Fruit fly (Drosophila melanogaster): ENCODE results near the gene CG13995.

Gene CG13995

dm6 chr2L:6045972-6046718 lies 8.0 kb upstream of the CG13995 start, which contains the start of gene Pfas (continued):
- TF ChIP-seq Myc (optimal IDR thresholded peaks at IDR 0.05) (peak; percentile 83), dl (GFP tag; optimal IDR thresholded peaks at IDR 0.05; ENCODE audit: insufficient read depth in 1 of 2, partially characterized antibody in 2 of 2) (no peak), Dfd (GFP tag; optimal IDR thresholded peaks at IDR 0.05) (no peak), Hr83 (GFP tag; optimal IDR thresholded peaks at IDR 0.05; ENCODE audit: poor library complexity, severe bottlenecking) (no peak), Hr78 (GFP tag; optimal IDR thresholded peaks at IDR 0.05) (no peak), ey (GFP tag; optimal IDR thresholded peaks at IDR 0.05) (peak; percentile 66), Hnf4 (GFP tag; optimal IDR thresholded peaks at IDR 0.05) (no peak), foxo (GFP tag; optimal IDR thresholded peaks at IDR 0.05) (peak in 1 of 2 experiments; percentile 74), psq (GFP tag; optimal IDR thresholded peaks at IDR 0.05) (peak; percentile 57), dmrt93B (GFP tag; optimal IDR thresholded peaks at IDR 0.05) (no peak), Abd-B (GFP tag; optimal IDR thresholded peaks at IDR 0.05) (no peak), Jra (GFP tag; optimal IDR thresholded peaks at IDR 0.05) (no peak)

- TF ChIP-seq CG32264 (GFP tag; optimal IDR thresholded peaks at IDR 0.05), result no peak
- TF ChIP-seq br (GFP tag; optimal IDR thresholded peaks at IDR 0.05), result no peak
- no peak for TF ChIP-seq psq (GFP tag; optimal IDR thresholded peaks at IDR 0.05)
- TF ChIP-seq foxo (GFP tag; optimal IDR thresholded peaks at IDR 0.05), result no peak
Observed at dm6 chr2L:6046865-6047264, 7.2 kb upstream of the CG13995 start.

- TF ChIP-seq Dif (GFP tag; optimal IDR thresholded peaks at IDR 0.05; ENCODE audit: partially characterized antibody) (peak; percentile 2), CG9705 (GFP tag; optimal IDR thresholded peaks at IDR 0.05) (peak; percentile 17), fru (GFP tag; optimal IDR thresholded peaks at IDR 0.05) (peak; percentile 65), dsf (GFP tag; optimal IDR thresholded peaks at IDR 0.05; ENCODE audit: borderline replicate concordance) (no peak), Dfd (GFP tag; optimal IDR thresholded peaks at IDR 0.05) (no peak), Rel (GFP tag; optimal IDR thresholded peaks at IDR 0.05) (no peak), Rel (tag; optimal IDR thresholded peaks at IDR 0.05) (peak; percentile 47), h (GFP tag; optimal IDR thresholded peaks at IDR 0.05) (peak; percentile 69), rgr (GFP tag; optimal IDR thresholded peaks at IDR 0.05) (peak; percentile 60), foxo (GFP tag; optimal IDR thresholded peaks at IDR 0.05) (peak in 1 of 2 experiments; percentile 36), HLH106 (tag; optimal IDR thresholded peaks at IDR 0.05) (peak; percentile 33), br (GFP tag; optimal IDR thresholded peaks at IDR 0.05) (peak; percentile 39), Sp1 (GFP tag; optimal IDR thresholded peaks at IDR 0.05) (peak; percentile 30), OdsH (GFP tag; optimal IDR thresholded peaks at IDR 0.05) (peak; percentile 5), Hr83 (GFP tag; optimal IDR thresholded peaks at IDR 0.05; ENCODE audit: poor library complexity, severe bottlenecking) (peak; percentile 94), Hr78 (GFP tag; optimal IDR thresholded peaks at IDR 0.05) (no peak), ey (GFP tag; optimal IDR thresholded peaks at IDR 0.05) (peak; percentile 9)
Observed at dm6 chr2L:6047528-6048160, 6.5 kb upstream of the CG13995 start, which contains the start of gene IPIP. IPIP (plus strand) TSS chr2L:6048002.

- TF ChIP-seq sv (GFP tag; optimal IDR thresholded peaks at IDR 0.05) (no peak), Hr83 (GFP tag; optimal IDR thresholded peaks at IDR 0.05; ENCODE audit: poor library complexity, severe bottlenecking) (no peak), Hnf4 (GFP tag; optimal IDR thresholded peaks at IDR 0.05) (no peak), CG32264 (GFP tag; optimal IDR thresholded peaks at IDR 0.05) (no peak), OdsH (GFP tag; optimal IDR thresholded peaks at IDR 0.05) (no peak), pan (optimal IDR thresholded peaks at IDR 0.05) (no peak), dsf (GFP tag; optimal IDR thresholded peaks at IDR 0.05; ENCODE audit: borderline replicate concordance) (no peak), h (GFP tag; optimal IDR thresholded peaks at IDR 0.05) (no peak), Jra (GFP tag; optimal IDR thresholded peaks at IDR 0.05) (no peak), sage (GFP tag; optimal IDR thresholded peaks at IDR 0.05) (no peak), Vsx2 (GFP tag; optimal IDR thresholded peaks at IDR 0.05; ENCODE audit: partially characterized antibody) (no peak), Abd-B (GFP tag; optimal IDR thresholded peaks at IDR 0.05) (no peak)
Observed at dm6 chr2L:6048542-6048941, 5.6 kb upstream of the CG13995 start, which contains the start of the genes CG34179 and slmo. CG34179 (minus strand) TSS chr2L:6048706. slmo (minus strand) TSS chr2L:6048706.

DNA sequence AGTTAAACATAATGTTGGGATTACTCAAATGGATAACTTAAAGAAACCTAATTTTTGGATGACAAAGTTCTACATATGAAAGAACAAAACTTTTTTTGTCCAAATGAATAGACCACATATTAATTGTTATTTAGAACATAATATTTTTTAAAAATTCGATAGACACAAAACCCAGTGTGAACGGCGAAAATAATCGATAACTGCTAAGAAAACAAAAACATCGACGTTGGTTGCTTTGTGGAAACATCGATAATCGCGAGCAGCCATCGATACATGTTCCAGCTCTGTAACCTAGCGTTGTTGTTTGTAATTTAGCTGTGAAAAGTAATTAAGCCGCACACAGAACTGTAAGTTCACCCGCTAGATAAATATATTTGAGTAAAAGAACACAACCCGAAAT lies 3.5 kb upstream of the CG13995 start, which contains the start of gene CG9135:
Gene CG9135, plus strand, starts transcription at position 226 of the 400 bp plus-strand sequence.
- TF ChIP-seq Dif (GFP tag; optimal IDR thresholded peaks at IDR 0.05; ENCODE audit: partially characterized antibody) (no peak), Hr83 (GFP tag; optimal IDR thresholded peaks at IDR 0.05; ENCODE audit: poor library complexity, severe bottlenecking) (peak; percentile 46), woc (GFP tag; optimal IDR thresholded peaks at IDR 0.05) (no peak), rgr (GFP tag; optimal IDR thresholded peaks at IDR 0.05) (no peak), Abd-B (GFP tag; optimal IDR thresholded peaks at IDR 0.05) (no peak), sv (GFP tag; optimal IDR thresholded peaks at IDR 0.05) (no peak), N (GFP tag; optimal IDR thresholded peaks at IDR 0.05) (no peak), CG9705 (GFP tag; optimal IDR thresholded peaks at IDR 0.05) (no peak), Hnf4 (GFP tag; optimal IDR thresholded peaks at IDR 0.05) (no peak), OdsH (GFP tag; optimal IDR thresholded peaks at IDR 0.05) (no peak), brk (GFP tag; optimal IDR thresholded peaks at IDR 0.05) (no peak), CG32264 (GFP tag; optimal IDR thresholded peaks at IDR 0.05) (no peak), br (GFP tag; optimal IDR thresholded peaks at IDR 0.05) (no peak), psq (GFP tag; optimal IDR thresholded peaks at IDR 0.05) (no peak), dl (GFP tag; optimal IDR thresholded peaks at IDR 0.05; ENCODE audit: insufficient read depth in 1 of 2, partially characterized antibody in 2 of 2) (no peak), Myc (optimal IDR thresholded peaks at IDR 0.05) (no peak), HLH106 (tag; optimal IDR thresholded peaks at IDR 0.05) (peak; percentile 9), CrebA (GFP tag; optimal IDR thresholded peaks at IDR 0.05; ENCODE audit: borderline replicate concordance) (no peak), pan (optimal IDR thresholded peaks at IDR 0.05) (no peak), Vsx2 (GFP tag; optimal IDR thresholded peaks at IDR 0.05; ENCODE audit: partially characterized antibody) (no peak), Jra (GFP tag; optimal IDR thresholded peaks at IDR 0.05) (peak; percentile 29), foxo (GFP tag; optimal IDR thresholded peaks at IDR 0.05) (no peak)

Data from whole organism, wandering third instar larva.